Worm (Caenorhabditis elegans) whole organism, L4/young adult: ENCODE data around the gene cut-6.

Experiments used
- W03F9.2 ChIP-seq: fragments of 150-350 bp; optimal IDR thresholded peaks from 2 replicates; lab custom pipeline; 2014; ENCODE audit warnings: missing biosample characterization, missing genetic modification characterization
- him-1 ChIP-seq: sonication (generic microtip); optimal IDR thresholded peaks from 2 replicates; lab custom pipeline; 2016; ENCODE audit warnings: missing genotype, missing genetic modification reagents, missing genetic modification characterization, missing compliant biosample characterization

DNA sequence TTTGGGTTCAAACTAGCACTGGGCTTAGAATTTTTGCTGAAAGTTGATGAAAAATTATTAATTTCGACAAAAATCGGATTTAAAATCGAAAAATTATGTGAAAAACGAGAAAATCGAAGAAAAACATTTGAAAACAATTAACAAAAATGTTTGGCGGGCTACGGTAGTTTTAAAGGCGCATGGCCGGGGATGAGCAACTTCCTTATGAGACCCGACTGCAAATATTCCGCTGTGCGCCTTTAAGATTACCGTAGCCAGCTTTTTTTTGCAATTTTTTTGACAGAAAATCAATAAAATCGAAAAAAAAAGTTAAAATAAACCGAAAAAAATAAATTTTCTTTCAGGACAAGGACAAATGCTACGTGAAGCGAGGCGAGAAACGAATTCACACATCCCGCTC is 33.7 kb upstream of the cut-6 start:
- TF ChIP-seq him-1 (no peak), W03F9.2 (tag; lab: Kevin White, UChicago) (no peak)
